Worm (Caenorhabditis elegans) whole organism, L4 larva: ENCODE measurements around the gene Y39A1A.24.

ENCODE experiments used
- R02D3.7 ChIP-seq: fragments of 150-350 bp; sonication (generic microtip); optimal IDR thresholded peaks from 3 replicates; lab custom pipeline; 2014; ENCODE audit warnings: missing biosample characterization, missing genetic modification characterization
- nhr-76 ChIP-seq: fragments of 150-350 bp; optimal IDR thresholded peaks from 2 replicates; lab custom pipeline; 2014; ENCODE audit warnings: missing biosample characterization, missing genetic modification characterization
- skn-1 ChIP-seq: fragments of 150-350 bp; optimal IDR thresholded peaks from 2 replicates; lab custom pipeline; 2014; ENCODE audit warnings: missing biosample characterization, missing genetic modification characterization
- ztf-11 ChIP-seq: fragments of 150-350 bp; optimal IDR thresholded peaks from 2 replicates; lab custom pipeline; 2014; ENCODE audit warnings: missing biosample characterization, missing genetic modification characterization

DNA sequence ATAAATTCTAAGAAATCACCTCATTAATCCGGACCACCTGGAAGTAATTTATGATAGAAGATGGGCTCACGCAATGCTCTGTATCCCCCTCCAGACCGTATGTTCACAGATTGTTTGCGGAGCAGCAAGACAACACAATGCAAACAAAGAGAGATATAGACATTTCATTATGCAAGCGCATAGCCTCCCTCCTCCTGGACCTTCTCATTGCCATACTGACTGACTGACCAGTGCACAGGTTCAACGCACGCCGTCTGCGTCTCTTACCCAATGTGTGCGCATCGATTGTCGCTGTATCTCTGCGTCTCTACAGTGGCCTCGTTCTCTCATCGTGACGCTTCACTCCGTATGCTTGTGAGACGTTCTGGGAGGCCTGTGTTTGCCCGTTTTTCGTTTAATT, 39.2 kb downstream of the Y39A1A.24 start:
- TF ChIP-seq nhr-76 (tag; lab: Kevin White, UChicago) (no peak), skn-1 (no peak), R02D3.7 (no peak), ztf-11 (no peak)
